Worm (Caenorhabditis elegans) whole organism, dauer: ENCODE results near the gene sre-55.

Experiments
- unc-62 ChIP-seq: sonication (generic microtip); optimal IDR thresholded peaks from 2 replicates; lab custom pipeline; 2017; ENCODE audit warnings: missing biosample characterization, missing genetic modification reagents, missing genetic modification characterization

sre-55 gene

ce11 chrII:12379430-12379829, 50.3 kb downstream of the sre-55 start, which contains the start of gene marc-5:
Gene marc-5, minus strand, starts transcription at chrII:12379530.
- no peak for TF ChIP-seq unc-62
